Fruit fly (Drosophila melanogaster): Measurements from ENCODE around the gene CG34355.
A peak's percentile ranks its signal among the peaks of the same experiment; 100 is the strongest.

CG34355 gene

dm6 chr3R:23760219-23761018 lies 43.2 kb upstream of the CG34355 start, which contains the start of gene SdhD (continued):
- no peak for TF ChIP-seq trh (GFP tag; optimal IDR thresholded peaks at IDR 0.05)
- TF ChIP-seq CG16815 (GFP tag; optimal IDR thresholded peaks at IDR 0.05), result no peak
- peak; percentile 80 for TF ChIP-seq MESR4 (GFP tag; optimal IDR thresholded peaks at IDR 0.05)
- no peak for TF ChIP-seq TFAM (GFP tag; optimal IDR thresholded peaks at IDR 0.05)
- TF ChIP-seq CG7786 (GFP tag; optimal IDR thresholded peaks at IDR 0.05), result no peak
- peak; percentile 77 for TF ChIP-seq CG4617 (GFP tag; optimal IDR thresholded peaks at IDR 0.05; ENCODE audit: borderline replicate concordance)
- no peak for TF ChIP-seq CG30431 (GFP tag; optimal IDR thresholded peaks at IDR 0.05)
- peak; percentile 27 for TF ChIP-seq wek (GFP tag; optimal IDR thresholded peaks at IDR 0.05)
- TF ChIP-seq Taf1 (GFP tag; IDR thresholded peaks at IDR 0.05), result no peak
- peak; percentile 12; the same call in 1 of the 3 replicates for TF ChIP-seq CG16813 (GFP tag; IDR thresholded peaks at IDR 0.05; ENCODE audit: partially characterized antibody)
- TF ChIP-seq sima (GFP tag; optimal IDR thresholded peaks at IDR 0.05), result no peak
- TF ChIP-seq CG1024 (GFP tag; IDR thresholded peaks at IDR 0.05), result no peak
- TF ChIP-seq CG16863 (GFP tag; optimal IDR thresholded peaks at IDR 0.05), result no peak
- no peak for TF ChIP-seq CG11398 (GFP tag; optimal IDR thresholded peaks at IDR 0.05)
- no peak for TF ChIP-seq Drgx (GFP tag; IDR thresholded peaks at IDR 0.05)
- TF ChIP-seq oc (tag; optimal IDR thresholded peaks at IDR 0.05), result no peak
- no peak for TF ChIP-seq Hr51 (GFP tag; optimal IDR thresholded peaks at IDR 0.05)
- TF ChIP-seq pzg (GFP tag; optimal IDR thresholded peaks at IDR 0.05), result peak; percentile 58
- TF ChIP-seq Mrtf (GFP tag; IDR thresholded peaks at IDR 0.05), result no peak
- no peak for TF ChIP-seq pum (GFP tag; optimal IDR thresholded peaks at IDR 0.05)
- no peak for TF ChIP-seq Hmx (GFP tag; optimal IDR thresholded peaks at IDR 0.05)
- TF ChIP-seq MTF-1 (GFP tag; optimal IDR thresholded peaks at IDR 0.05; ENCODE audit: borderline replicate concordance), result no peak
- TF ChIP-seq Aef1 (GFP tag; IDR thresholded peaks at IDR 0.05), result no peak
- no peak for TF ChIP-seq CG2202 (tag; optimal IDR thresholded peaks at IDR 0.05)
- no peak for TF ChIP-seq CG17612 (GFP tag; IDR thresholded peaks at IDR 0.05)
- TF ChIP-seq CG30403 (GFP tag; optimal IDR thresholded peaks at IDR 0.05), result peak; percentile 19
- no peak for TF ChIP-seq CG31388 (GFP tag; optimal IDR thresholded peaks at IDR 0.05)
- no peak for TF ChIP-seq CG6272 (GFP tag; IDR thresholded peaks at IDR 0.05)
- TF ChIP-seq CG12071 (GFP tag; optimal IDR thresholded peaks at IDR 0.05), result no peak
- TF ChIP-seq CG17385 (GFP tag; optimal IDR thresholded peaks at IDR 0.05), result peak; percentile 13
- TF ChIP-seq Doc2 (GFP tag; IDR thresholded peaks at IDR 0.05), result no peak
- TF ChIP-seq CG12659 (GFP tag; optimal IDR thresholded peaks at IDR 0.05), result peak; percentile 53
- TF ChIP-seq CG15696 (tag; optimal IDR thresholded peaks at IDR 0.05), result no peak
- TF ChIP-seq prd (optimal IDR thresholded peaks at IDR 0.05), result no peak
- TF ChIP-seq prd (GFP tag; IDR thresholded peaks at IDR 0.05), result no peak
- no peak for TF ChIP-seq mirr (GFP tag; optimal IDR thresholded peaks at IDR 0.05)
- TF ChIP-seq Gug (GFP tag; IDR thresholded peaks at IDR 0.05), result no peak
- TF ChIP-seq CG1233 (GFP tag; optimal IDR thresholded peaks at IDR 0.05), result peak; percentile 14
- TF ChIP-seq CG18476 (GFP tag; optimal IDR thresholded peaks at IDR 0.05), result no peak
- TF ChIP-seq CTCF (GFP tag; optimal IDR thresholded peaks at IDR 0.05), result no peak
- no peak for TF ChIP-seq ab (GFP tag; optimal IDR thresholded peaks at IDR 0.05)
- TF ChIP-seq emc (GFP tag; optimal IDR thresholded peaks at IDR 0.05), result no peak
- no peak for TF ChIP-seq NfI (GFP tag; optimal IDR thresholded peaks at IDR 0.05)
- no peak for TF ChIP-seq CG11723 (GFP tag; optimal IDR thresholded peaks at IDR 0.05)
- no peak for TF ChIP-seq Fer2 (tag; optimal IDR thresholded peaks at IDR 0.05)
- TF ChIP-seq CG32532 (GFP tag; IDR thresholded peaks at IDR 0.05), result peak; percentile 21; the same call in 1 of the 2 replicates
- TF ChIP-seq fd96Cb (tag; optimal IDR thresholded peaks at IDR 0.05), result no peak
- TF ChIP-seq CG15269 (tag; optimal IDR thresholded peaks at IDR 0.05), result peak; percentile 27
- no peak for TF ChIP-seq nau (GFP tag; optimal IDR thresholded peaks at IDR 0.05)
- TF ChIP-seq CrebB (tag; optimal IDR thresholded peaks at IDR 0.05), result no peak
- TF ChIP-seq CG6175 (GFP tag; IDR thresholded peaks at IDR 0.05), result no peak

All from whole organism, embryonic.